Worm (Caenorhabditis elegans) whole organism, dauer: Measurements from ENCODE around the gene C06A12.8.

Experiments
- unc-62 ChIP-seq: sonication (generic microtip); optimal IDR thresholded peaks from 2 replicates; lab custom pipeline; 2017; ENCODE audit warnings: missing biosample characterization, missing genetic modification reagents, missing genetic modification characterization

Gene C06A12.8

DNA sequence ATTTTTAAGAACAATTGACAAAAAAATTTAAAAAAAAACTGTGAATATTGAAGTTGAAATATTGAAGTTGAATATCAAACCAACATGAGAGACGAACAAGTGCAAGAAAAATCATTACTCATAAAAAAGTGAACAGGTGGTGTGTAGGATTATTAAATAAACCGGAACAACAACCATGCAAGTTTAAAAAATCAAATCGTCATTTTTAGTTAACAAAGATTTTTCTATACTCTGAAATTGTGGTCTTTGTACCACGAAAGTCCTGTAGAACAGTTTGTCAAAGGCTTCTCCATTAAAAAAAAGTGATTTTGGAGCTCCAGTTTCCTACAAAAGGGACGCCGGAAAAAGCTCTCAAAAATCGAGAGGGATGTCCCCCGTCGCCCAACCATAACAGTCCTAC lies 2.9 kb downstream of the C06A12.8 start, which contains the start of gene C06A12.19:
C06A12.19 (minus strand) TSS at position 101 of the 400 bp plus-strand sequence.
- no peak for TF ChIP-seq unc-62 (GFP tag; lab: Kevin White, UChicago)

DNA sequence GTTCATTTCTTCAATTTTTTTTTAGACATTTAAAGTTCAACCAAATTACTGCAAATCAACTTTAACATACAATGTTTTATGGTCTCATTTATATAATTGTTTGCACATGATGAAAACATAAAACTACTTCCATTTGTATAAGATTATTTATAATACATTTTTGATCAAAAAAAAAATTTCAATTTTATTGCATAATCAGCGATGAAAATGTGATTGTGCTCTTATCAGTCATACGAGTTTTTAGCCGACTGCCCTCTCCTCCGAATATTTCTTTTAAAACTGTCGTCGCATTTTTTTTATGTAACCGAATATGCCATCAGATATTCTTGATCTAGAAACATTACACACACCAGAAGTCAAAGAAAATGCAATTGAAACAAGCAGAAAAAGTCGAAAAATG lies 3.3 kb downstream of the C06A12.8 start, which contains the start of gene F08A7.1:
F08A7.1 (plus strand) TSS at position 191 of the 400 bp plus-strand sequence.
- TF ChIP-seq unc-62 (GFP tag; lab: Kevin White, UChicago): no peak

DNA sequence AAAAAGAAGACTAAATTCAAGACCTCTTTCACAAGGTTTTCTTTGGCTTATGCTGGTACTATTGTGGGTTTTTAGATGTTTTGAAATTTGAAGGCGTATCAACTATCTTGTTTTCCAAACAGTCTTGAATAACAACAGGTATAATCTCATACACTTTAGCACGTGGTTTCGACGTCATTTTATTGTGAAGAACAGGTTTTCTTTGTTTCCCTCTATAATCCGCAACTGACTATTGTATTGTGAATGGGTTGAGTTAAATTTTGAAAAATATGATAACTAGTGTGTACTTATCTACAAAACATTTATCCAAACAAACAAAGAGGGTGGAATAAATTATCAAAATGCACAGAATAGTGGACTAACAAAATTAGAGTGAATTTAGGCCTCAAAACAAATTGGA lies 4.1 kb downstream of the C06A12.8 start:
- TF ChIP-seq unc-62 (GFP tag; lab: Kevin White, UChicago): no peak

DNA sequence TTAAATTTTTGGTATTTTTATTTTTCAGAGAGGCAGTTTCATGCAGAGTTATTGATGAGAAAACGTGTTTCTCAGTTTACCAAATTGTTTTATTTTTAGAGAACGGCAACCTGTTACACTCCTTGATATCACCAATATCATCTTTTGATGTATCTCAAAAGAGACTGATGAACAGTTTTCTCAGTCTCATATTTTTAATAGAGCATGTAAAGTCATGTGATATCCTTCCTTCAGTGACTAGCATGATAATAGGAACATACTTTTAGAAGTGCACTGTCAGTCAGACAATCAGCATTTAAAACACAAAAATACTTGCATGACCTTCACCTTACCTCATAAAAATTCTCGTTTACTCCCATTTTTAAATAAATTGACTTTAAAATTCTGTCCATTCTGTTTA lies 5.4 kb downstream of the C06A12.8 start, which contains the start of gene F11E6.11:
F11E6.11 (plus strand) TSS at position 325 of the 400 bp plus-strand sequence.
- no peak for TF ChIP-seq unc-62 (GFP tag; lab: Kevin White, UChicago)

DNA sequence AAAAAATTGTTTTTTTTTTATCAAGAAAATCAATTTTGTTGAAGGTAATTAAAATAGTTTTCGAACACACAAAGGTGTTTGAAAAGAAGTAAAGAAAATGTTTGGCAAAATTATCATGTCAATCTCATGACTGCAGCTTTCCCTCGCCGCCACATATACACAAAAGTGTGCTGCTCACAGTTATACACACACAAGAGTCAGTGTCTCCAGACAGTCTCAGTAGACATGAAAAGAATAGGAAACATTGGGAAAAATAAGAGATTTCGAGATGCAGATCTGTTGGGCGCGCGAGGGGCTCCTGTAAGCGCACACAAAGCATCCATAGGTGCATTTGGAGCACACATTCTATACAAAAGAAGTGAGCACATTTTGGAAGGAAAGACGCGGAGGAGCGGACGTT lies 11.2 kb downstream of the C06A12.8 start:
- TF ChIP-seq unc-62 (GFP tag; lab: Kevin White, UChicago): no peak

DNA sequence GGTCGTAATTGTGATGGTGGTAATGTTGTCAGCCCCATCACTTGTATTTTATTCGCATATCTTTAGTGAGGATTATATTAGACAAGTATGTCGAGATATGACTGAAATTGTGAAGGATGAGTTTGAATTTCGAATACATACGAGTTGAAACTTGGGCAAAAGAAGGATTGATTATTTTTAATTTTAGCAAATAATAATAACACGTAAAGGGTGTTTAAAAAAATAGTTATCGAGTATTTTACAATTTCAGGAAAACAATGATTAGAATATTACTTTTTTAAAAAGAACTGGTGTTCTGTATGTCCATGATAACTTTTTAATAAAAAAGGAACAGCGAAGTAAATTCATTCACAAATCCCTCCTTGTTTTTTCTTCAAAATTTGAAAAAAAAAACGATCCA lies 13.3 kb downstream of the C06A12.8 start, which contains the start of gene F11E6.8:
F11E6.8 (minus strand) TSS at position 101 of the 400 bp plus-strand sequence.
- TF ChIP-seq unc-62 (GFP tag; lab: Kevin White, UChicago): no peak

DNA sequence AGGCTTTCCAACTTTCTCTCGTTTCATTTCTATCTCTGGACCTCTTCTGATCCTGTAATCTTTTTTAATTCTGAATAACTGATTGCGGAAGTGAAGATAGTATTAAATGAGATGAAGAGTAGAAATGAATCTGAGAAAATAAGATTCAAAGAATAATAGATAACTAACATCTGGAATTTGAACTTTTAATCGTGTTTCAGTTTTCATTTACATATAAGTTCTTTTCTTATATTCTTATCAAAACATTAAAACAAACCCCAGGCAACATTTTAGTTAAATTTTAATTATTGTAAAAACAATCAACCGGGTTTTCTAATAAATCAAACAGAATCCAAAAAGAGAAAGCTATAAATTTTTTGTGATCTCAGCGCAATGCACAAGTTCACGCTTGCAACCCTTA lies 16.1 kb downstream of the C06A12.8 start:
- no peak for TF ChIP-seq unc-62 (GFP tag; lab: Kevin White, UChicago)

DNA sequence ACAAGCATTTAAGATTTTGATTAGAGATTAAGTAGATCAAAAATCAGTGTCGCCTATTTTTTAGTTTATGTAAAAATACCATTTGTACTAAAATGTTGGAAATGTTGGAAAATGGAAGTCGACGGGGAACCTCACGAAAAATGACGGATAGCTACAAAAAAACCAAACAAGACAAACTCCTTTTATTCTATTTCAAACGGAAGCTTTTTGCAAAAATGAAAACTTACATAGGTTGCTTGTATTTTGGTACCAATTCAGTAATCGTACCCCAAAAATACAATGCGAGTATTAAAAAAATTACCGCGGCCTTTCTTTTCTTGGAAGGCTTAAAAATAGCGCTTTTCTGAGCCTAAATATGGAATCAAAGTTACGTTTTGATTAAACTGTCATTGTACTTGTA lies 16.9 kb downstream of the C06A12.8 start:
- TF ChIP-seq unc-62 (GFP tag; lab: Kevin White, UChicago): no peak

DNA sequence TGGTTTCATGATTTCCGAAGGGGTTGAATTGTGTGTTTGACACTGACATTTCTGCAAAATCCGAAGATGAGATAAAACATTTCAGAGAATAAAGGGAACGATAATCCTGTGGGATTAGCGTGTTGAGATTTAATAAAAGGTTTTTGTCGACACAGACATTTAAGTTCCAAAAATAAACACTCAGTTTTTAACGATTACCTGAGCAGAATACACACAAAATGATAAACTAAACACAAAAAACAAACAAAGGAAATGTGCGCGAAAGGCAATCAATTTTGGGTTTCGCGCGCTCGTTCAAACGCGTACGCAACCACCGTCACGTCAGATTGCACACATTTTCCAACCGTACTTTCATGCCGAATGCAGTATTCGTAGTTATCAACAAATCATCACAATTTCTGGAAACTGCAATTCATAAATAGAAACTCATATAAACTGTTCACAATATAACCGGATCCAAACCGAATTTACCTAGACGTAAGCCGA lies 24.1 kb downstream of the C06A12.8 start, which contains the start of gene rif-1.1:
rif-1.1 (minus strand) TSS at position 51 of the 486 bp plus-strand sequence.
- no peak for TF ChIP-seq unc-62 (GFP tag; lab: Kevin White, UChicago)

DNA sequence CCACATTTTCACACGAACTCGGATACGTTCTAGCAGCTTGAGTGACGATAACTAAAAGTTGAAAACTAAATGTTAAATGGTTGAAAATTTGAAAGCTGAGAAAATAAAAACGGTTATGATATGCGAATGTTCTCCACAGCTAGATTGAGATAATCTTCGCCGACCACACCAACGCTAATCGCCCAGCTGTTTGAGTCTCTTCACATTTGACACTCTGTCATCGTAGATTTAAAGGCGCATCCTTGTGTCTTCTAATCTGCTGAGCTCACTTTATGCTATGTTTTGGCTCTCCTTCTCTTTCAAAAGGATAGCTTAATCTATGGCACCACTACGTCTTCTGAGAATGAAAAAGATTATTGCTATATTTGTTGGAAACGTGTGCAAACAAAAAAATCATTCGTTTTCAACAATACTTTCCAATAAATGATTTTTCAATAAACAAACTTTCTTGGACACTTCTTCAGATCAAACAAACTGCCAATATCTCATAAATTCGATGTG lies 26.0 kb downstream of the C06A12.8 start, which contains the start of gene F11E6.10:
F11E6.10 (minus strand) TSS at position 51 of the 501 bp plus-strand sequence.
- no peak for TF ChIP-seq unc-62 (GFP tag; lab: Kevin White, UChicago)

DNA sequence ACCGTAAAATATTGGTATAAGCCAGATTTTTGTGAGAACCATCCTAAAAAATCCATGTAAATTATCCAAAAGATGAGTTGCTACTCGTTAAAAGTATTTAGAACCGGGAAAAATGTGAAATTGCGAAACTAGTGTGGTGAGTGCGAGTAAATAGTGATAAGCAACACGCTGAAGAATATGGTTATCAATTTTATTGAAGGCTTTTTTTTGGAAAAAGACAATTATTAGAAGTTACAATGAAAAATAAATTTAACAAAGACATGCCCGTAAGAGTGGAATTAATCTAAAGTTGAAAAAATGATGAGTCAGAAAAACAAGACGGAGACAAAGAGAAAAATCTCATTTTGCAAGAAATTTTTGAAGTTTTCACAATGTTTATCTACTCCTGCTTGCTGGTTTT lies 28.7 kb downstream of the C06A12.8 start, which contains the start of gene F11E6.6:
F11E6.6 (minus strand) TSS at position 101 of the 400 bp plus-strand sequence.
- TF ChIP-seq unc-62 (GFP tag; lab: Kevin White, UChicago): no peak

DNA sequence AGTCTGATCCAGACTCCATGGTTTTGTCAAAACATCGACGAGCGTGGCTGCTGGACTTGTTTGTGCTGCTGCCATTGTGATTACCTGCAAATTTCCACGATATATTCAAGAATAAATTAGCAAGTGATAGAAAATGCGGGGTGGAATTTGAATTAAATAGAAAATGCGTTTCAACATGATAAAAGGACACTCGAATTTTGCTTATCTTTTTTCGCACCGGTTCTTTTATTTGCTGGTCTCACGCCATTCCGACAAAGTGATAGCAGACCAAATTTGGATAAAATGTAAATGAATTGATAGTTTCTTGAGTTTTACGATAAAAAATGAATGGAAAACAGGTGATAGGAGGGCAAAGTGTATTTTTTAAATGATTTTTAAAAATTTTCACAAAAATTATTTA lies 30.2 kb downstream of the C06A12.8 start, which contains the start of gene elo-2:
elo-2 (minus strand) TSS at position 84 of the 400 bp plus-strand sequence.
- no peak for TF ChIP-seq unc-62 (GFP tag; lab: Kevin White, UChicago)

DNA sequence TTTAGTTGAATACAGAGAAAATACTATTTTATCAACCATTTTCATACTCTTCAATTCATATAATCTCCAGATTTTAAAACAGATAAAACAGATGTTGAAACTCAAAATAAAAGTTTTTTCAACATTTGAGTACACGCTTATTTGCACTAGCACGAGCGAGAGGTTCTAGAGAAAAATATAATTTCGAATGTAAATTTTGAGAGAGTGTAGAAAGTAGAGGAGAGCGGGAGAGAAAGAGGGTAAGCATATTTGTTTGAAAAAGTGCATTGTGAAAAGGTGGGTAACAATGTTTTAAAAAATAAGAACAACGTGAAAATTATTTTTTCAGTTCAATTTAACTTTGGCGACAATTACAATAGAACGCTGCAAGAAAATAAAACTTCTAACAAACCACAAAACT lies 30.7 kb downstream of the C06A12.8 start:
- TF ChIP-seq unc-62 (GFP tag; lab: Kevin White, UChicago): no peak

DNA sequence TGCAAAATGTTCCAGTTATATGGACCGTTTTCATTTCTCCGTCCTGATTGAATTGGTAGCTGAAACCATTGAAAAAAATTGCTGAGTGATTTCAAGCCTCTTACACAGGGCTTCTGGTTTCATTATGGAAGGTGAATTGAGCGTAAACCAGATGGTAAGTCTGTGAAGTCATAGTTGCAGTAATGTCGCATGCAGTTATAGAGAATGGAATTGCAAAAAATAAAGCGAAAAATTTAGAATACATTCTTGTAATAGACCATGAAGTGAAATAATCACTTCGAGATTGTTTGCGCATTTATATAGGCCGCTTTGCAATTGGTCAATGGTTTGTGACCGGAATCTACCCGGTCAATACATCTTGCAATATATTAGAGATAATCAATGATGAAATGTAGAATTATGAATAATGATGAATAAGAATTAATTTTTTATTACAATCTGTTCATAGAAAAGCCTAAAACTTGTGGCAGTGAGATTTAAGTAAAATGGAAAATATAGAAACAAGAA lies 33.0 kb downstream of the C06A12.8 start, which contains the start of gene F11E6.4:
F11E6.4 (minus strand) TSS at position 259 of the 507 bp plus-strand sequence.
- TF ChIP-seq unc-62 (GFP tag; lab: Kevin White, UChicago): no peak

DNA sequence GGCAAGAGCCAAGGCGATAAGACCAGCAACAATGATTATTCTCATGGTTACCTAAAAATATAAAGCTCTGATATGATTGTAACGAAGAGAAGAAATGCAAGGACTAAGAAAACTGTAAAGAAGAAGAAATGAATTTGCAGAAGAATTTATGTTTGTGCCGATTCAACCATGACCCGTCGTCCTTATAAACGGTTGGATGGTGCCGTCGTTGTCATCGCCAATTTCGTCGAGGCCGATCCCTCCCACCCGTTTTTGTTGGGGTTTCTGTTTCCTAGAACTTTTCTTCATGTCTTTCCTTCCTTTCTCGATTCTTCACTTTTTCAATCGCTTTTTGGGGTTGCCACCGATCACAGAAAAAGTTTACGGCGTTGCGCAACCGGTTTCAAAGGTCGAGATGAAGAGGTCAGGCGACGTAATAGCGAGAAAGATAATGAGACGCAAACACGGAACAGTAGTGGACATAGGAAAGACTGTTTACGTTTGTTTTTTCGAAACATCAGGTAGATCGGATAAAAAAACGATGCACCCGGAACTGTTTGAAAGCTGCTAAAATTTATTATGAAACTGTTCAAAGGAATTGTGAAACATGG lies 34.8 kb downstream of the C06A12.8 start, which contains the start of gene epic-1:
epic-1 (minus strand) TSS at position 51 of the 590 bp plus-strand sequence.
- TF ChIP-seq unc-62 (GFP tag; lab: Kevin White, UChicago): peak; percentile 1

DNA sequence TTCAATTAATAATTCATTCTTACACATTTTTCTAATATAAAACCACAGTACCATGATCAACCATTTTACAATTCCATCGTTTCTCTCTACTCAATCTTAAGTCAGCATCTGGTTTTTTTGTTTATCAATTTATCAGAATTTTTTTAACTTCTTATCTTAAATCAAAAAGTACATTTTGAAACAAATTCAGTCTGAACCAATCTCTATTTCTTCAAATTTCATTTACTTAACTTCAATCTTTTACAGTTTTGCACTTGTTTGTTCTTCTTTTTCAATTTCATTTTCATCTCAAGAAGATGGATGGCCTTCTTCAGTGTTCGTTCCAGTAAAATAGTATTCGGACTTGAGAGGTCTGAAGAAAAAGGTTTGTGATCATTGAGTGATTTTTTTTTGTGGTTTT lies 35.9 kb downstream of the C06A12.8 start, which contains the start of gene gba-3:
gba-3 (plus strand) TSS at position 301 of the 400 bp plus-strand sequence.
- no peak for TF ChIP-seq unc-62 (GFP tag; lab: Kevin White, UChicago)
